Fruit fly (Drosophila melanogaster) whole organism, embryonic: ENCODE data around the gene Reg-2.

ENCODE experiments used
- Atf-2 ChIP-seq: fragments of 200-800 bp; sonication (Bioruptor generic); optimal IDR thresholded peaks from 2 replicates; lab custom pipeline; 2016; ENCODE audit warnings: missing biosample characterization, missing genetic modification characterization
- BtbVII ChIP-seq: fragments of 200-800 bp; sonication (Bioruptor generic); optimal IDR thresholded peaks from 3 replicates; lab custom pipeline; 2017; ENCODE audit warnings: missing biosample characterization, mild to moderate bottlenecking, missing genetic modification characterization
- CG1024 ChIP-seq: fragments of 200-800 bp; sonication (Bioruptor generic); IDR thresholded peaks from 2 replicates; pipeline ENCODE4 v1.3.6; 2022; ENCODE audit warnings: missing biosample characterization, missing genetic modification characterization
- CG10462 ChIP-seq: fragments of 200-800 bp; sonication (Bioruptor generic); optimal IDR thresholded peaks from 2 replicates; lab custom pipeline; 2016; ENCODE audit warnings: missing biosample characterization, missing genetic modification characterization
- CG11456 ChIP-seq: fragments of 200-800 bp; sonication (Bioruptor generic); IDR thresholded peaks from 3 replicates; pipeline ENCODE4 v1.3.6; 2022; ENCODE audit warnings: missing biosample characterization, missing genetic modification characterization
- CG12659 ChIP-seq: fragments of 200-800 bp; sonication (Bioruptor generic); optimal IDR thresholded peaks from 3 replicates; lab custom pipeline; 2017; ENCODE audit warnings: mild to moderate bottlenecking, missing biosample characterization, missing genetic modification reagents, missing genetic modification characterization
- CG13775 ChIP-seq: fragments of 200-800 bp; sonication (Bioruptor generic); optimal IDR thresholded peaks from 3 replicates; lab custom pipeline; 2017; ENCODE audit warnings: missing biosample characterization, mild to moderate bottlenecking, missing genetic modification characterization
- CG14050 ChIP-seq: fragments of 200-800 bp; sonication (Bioruptor generic); IDR thresholded peaks from 3 replicates; pipeline ENCODE4 v1.3.6; 2022; ENCODE audit warnings: missing biosample characterization, missing genetic modification characterization
- CG14667 ChIP-seq: fragments of 200-800 bp; sonication (Bioruptor generic); IDR thresholded peaks from 2 replicates; pipeline ENCODE4 v1.3.6; 2022; ENCODE audit warnings: missing biosample characterization, missing genetic modification characterization
- CG15011 ChIP-seq: fragments of 200-800 bp; sonication (Bioruptor generic); optimal IDR thresholded peaks from 3 replicates; lab custom pipeline; 2018; ENCODE audit warnings: missing biosample characterization, mild to moderate bottlenecking, missing genetic modification characterization
- CG1603 ChIP-seq: fragments of 200-800 bp; sonication (Bioruptor generic); optimal IDR thresholded peaks from 2 replicates; lab custom pipeline; 2019; ENCODE audit warnings: missing biosample characterization, mild to moderate bottlenecking, missing genetic modification characterization, moderate library complexity
- CG18011 ChIP-seq: fragments of 200-800 bp; sonication (Bioruptor generic); optimal IDR thresholded peaks from 2 replicates; lab custom pipeline; 2017; ENCODE audit warnings: missing biosample characterization, missing genetic modification characterization, mild to moderate bottlenecking, moderate library complexity, missing genotype
- CG1832 ChIP-seq: fragments of 200-800 bp; sonication (Bioruptor generic); optimal IDR thresholded peaks from 2 replicates; lab custom pipeline; 2017; ENCODE audit warnings: missing biosample characterization, mild to moderate bottlenecking, missing genetic modification characterization, inconsistent platforms
- CG18619 ChIP-seq: fragments of 200-800 bp; sonication (Bioruptor generic); optimal IDR thresholded peaks from 3 replicates; lab custom pipeline; 2017; ENCODE audit warnings: missing biosample characterization, mild to moderate bottlenecking, missing genetic modification characterization
- CG2889 ChIP-seq: fragments of 200-800 bp; sonication (Bioruptor generic); IDR thresholded peaks from 3 replicates; pipeline ENCODE4 v1.3.6; 2022; ENCODE audit warnings: missing biosample characterization, missing genetic modification characterization
- CG30431 ChIP-seq: fragments of 200-800 bp; sonication (Bioruptor generic); optimal IDR thresholded peaks from 2 replicates; lab custom pipeline; 2017; ENCODE audit warnings: missing biosample characterization, missing genetic modification characterization
- CG4282 ChIP-seq: fragments of 200-800 bp; sonication (Bioruptor generic); optimal IDR thresholded peaks from 2 replicates; lab custom pipeline; 2016; ENCODE audit warnings: missing biosample characterization, missing genetic modification characterization
- CG43689 ChIP-seq: fragments of 200-800 bp; sonication (Bioruptor generic); IDR thresholded peaks from 2 replicates; pipeline ENCODE4 v1.3.6; 2022; ENCODE audit warnings: missing biosample characterization, missing genetic modification characterization
- CG4730 ChIP-seq: fragments of 200-800 bp; sonication (Bioruptor generic); IDR thresholded peaks from 2 replicates; pipeline ENCODE4 v1.3.6; 2022; ENCODE audit warnings: missing biosample characterization, missing genetic modification characterization
- CG6175 ChIP-seq: fragments of 200-800 bp; sonication (Bioruptor generic); IDR thresholded peaks from 3 replicates; pipeline ENCODE4 v1.3.6; 2022; ENCODE audit warnings: missing biosample characterization, missing genetic modification characterization
- CG6689 ChIP-seq: fragments of 200-800 bp; sonication (Bioruptor generic); IDR thresholded peaks from 2 replicates; pipeline ENCODE4 v1.3.6; 2022; ENCODE audit warnings: missing biosample characterization, missing genetic modification characterization
- CG6765 ChIP-seq: fragments of 200-800 bp; sonication (Bioruptor generic); optimal IDR thresholded peaks from 3 replicates; lab custom pipeline; 2017; ENCODE audit warnings: missing biosample characterization, mild to moderate bottlenecking, missing genetic modification characterization
- CG8765 ChIP-seq: fragments of 200-800 bp; sonication (Bioruptor generic); IDR thresholded peaks from 2 replicates; pipeline ENCODE4 v1.3.6; 2022; ENCODE audit warnings: missing biosample characterization, missing genetic modification characterization
- Ets65A ChIP-seq: fragments of 200-800 bp; sonication (Bioruptor generic); peaks from one replicate; lab custom pipeline; 2016; ENCODE audit warnings: missing biosample characterization, missing genetic modification characterization
- Gug ChIP-seq: fragments of 200-800 bp; sonication (Bioruptor generic); IDR thresholded peaks from 4 replicates; pipeline ENCODE4 v1.3.6; 2022; ENCODE audit warnings: missing biosample characterization, missing genetic modification characterization
- Hsf ChIP-seq: fragments of 200-800 bp; sonication (Bioruptor generic); optimal IDR thresholded peaks from 3 replicates; lab custom pipeline; 2016; ENCODE audit warnings: missing biosample characterization, missing genetic modification characterization
- Lhr ChIP-seq: fragments of 200-800 bp; sonication (Bioruptor generic); optimal IDR thresholded peaks from 3 replicates; lab custom pipeline; 2017; ENCODE audit warnings: mild to moderate bottlenecking, missing biosample characterization, missing genetic modification reagents, missing genetic modification characterization
- NFAT ChIP-seq: fragments of 200-800 bp; sonication (Bioruptor generic); IDR thresholded peaks from 2 replicates; pipeline ENCODE4 v1.3.6; 2022; ENCODE audit warnings: missing biosample characterization, missing genetic modification characterization
- Nf-YA ChIP-seq: fragments of 200-800 bp; sonication (Bioruptor generic); IDR thresholded peaks from 2 replicates; pipeline ENCODE4 v1.3.6; 2022; ENCODE audit warnings: missing biosample characterization, missing genetic modification characterization
- Pdp1 ChIP-seq, 2 experiments: fragments of 200-800 bp; sonication (Bioruptor generic); optimal IDR thresholded peaks; 3 replicates each; lab custom pipeline; 2016; ENCODE audit warnings: missing biosample characterization in 2 of 2, missing genetic modification characterization in 2 of 2, mild to moderate bottlenecking in 1 of 2, moderate library complexity in 1 of 2
- bowl ChIP-seq: fragments of 200-800 bp; sonication (Bioruptor generic); IDR thresholded peaks from 2 replicates; pipeline ENCODE4 v1.3.6; 2022; ENCODE audit warnings: missing biosample characterization, missing genetic modification characterization
- cad ChIP-seq: fragments of >200 bp; optimal IDR thresholded peaks from 2 replicates; lab custom pipeline; 2017; ENCODE audit warnings: missing biosample characterization, missing genetic modification characterization
- chinmo ChIP-seq: fragments of 200-800 bp; sonication (Bioruptor generic); IDR thresholded peaks from 4 replicates; pipeline ENCODE4 v1.3.6; 2022; ENCODE audit warnings: missing biosample characterization, missing genetic modification characterization; ENCODE audit not compliant: partially characterized antibody
- chn ChIP-seq: fragments of 200-800 bp; sonication (Bioruptor generic); optimal IDR thresholded peaks from 2 replicates; lab custom pipeline; 2016; ENCODE audit warnings: missing biosample characterization, missing genetic modification characterization
- crol ChIP-seq: fragments of 200-800 bp; sonication (Bioruptor generic); IDR thresholded peaks from 2 replicates; pipeline ENCODE4 v1.3.6; 2022; ENCODE audit warnings: missing biosample characterization, missing genetic modification characterization
- dimm ChIP-seq: fragments of 200-800 bp; sonication (Bioruptor generic); IDR thresholded peaks from 2 replicates; pipeline ENCODE4 v1.3.6; 2022; ENCODE audit warnings: missing biosample characterization, missing genetic modification characterization
- dysf ChIP-seq: fragments of 200-800 bp; sonication (Bioruptor generic); IDR thresholded peaks from 3 replicates; pipeline ENCODE4 v1.3.6; 2022; ENCODE audit warnings: missing biosample characterization, missing genetic modification characterization
- ind ChIP-seq: fragments of 200-800 bp; sonication (Bioruptor generic); optimal IDR thresholded peaks from 3 replicates; lab custom pipeline; 2016; ENCODE audit warnings: missing biosample characterization, missing genetic modification characterization
- jumu ChIP-seq: fragments of 200-800 bp; sonication (Bioruptor generic); optimal IDR thresholded peaks from 3 replicates; lab custom pipeline; 2016; ENCODE audit warnings: missing biosample characterization, missing genetic modification characterization
- kay ChIP-seq: fragments of 200-800 bp; sonication (Bioruptor generic); optimal IDR thresholded peaks from 2 replicates; lab custom pipeline; 2016; ENCODE audit warnings: missing biosample characterization, missing genetic modification characterization
- knrl ChIP-seq: fragments of 200-800 bp; sonication (Bioruptor generic); IDR thresholded peaks from 3 replicates; pipeline ENCODE4 v1.3.6; 2022; ENCODE audit warnings: missing biosample characterization, missing genetic modification characterization; ENCODE audit not compliant: partially characterized antibody
- lmd ChIP-seq: fragments of 200-800 bp; sonication (Bioruptor generic); IDR thresholded peaks from 2 replicates; pipeline ENCODE4 v1.3.6; 2022; ENCODE audit warnings: missing biosample characterization, missing genetic modification characterization
- lov ChIP-seq, 2 experiments: fragments of 200-800 bp in 1 of 2; fragments of >200 bp in 1 of 2; sonication (Bioruptor generic) in 1 of 2; IDR thresholded peaks in 1 of 2; optimal IDR thresholded peaks in 1 of 2; 2 replicates in 1 of 2; 3 replicates in 1 of 2; pipeline versions ENCODE4 v1.3.6 to Lab custom; 2017 to 2022; ENCODE audit warnings: missing biosample characterization in 1 of 2, missing genetic modification characterization in 1 of 2
- peb ChIP-seq: fragments of 200-800 bp; sonication (Bioruptor generic); IDR thresholded peaks from 2 replicates; pipeline ENCODE4 v1.3.6; 2022; ENCODE audit warnings: missing biosample characterization, missing genetic modification characterization
- so ChIP-seq: fragments of 200-800 bp; sonication (Bioruptor generic); IDR thresholded peaks from 3 replicates; pipeline ENCODE4 v1.3.6; 2022; ENCODE audit warnings: missing biosample characterization, missing genetic modification characterization
- ssp ChIP-seq: fragments of 200-800 bp; sonication (Bioruptor generic); IDR thresholded peaks from 2 replicates; pipeline ENCODE4 v1.3.6; 2022; ENCODE audit warnings: missing biosample characterization, missing genetic modification characterization
- toy ChIP-seq: fragments of 200-800 bp; sonication (Bioruptor generic); IDR thresholded peaks from 2 replicates; pipeline ENCODE4 v1.3.6; 2022; ENCODE audit warnings: missing biosample characterization, missing genetic modification characterization
- unc-4 ChIP-seq: fragments of 200-800 bp; sonication (Bioruptor generic); IDR thresholded peaks from 2 replicates; pipeline ENCODE4 v1.3.6; 2022; ENCODE audit warnings: missing biosample characterization, missing genetic modification characterization; ENCODE audit not compliant: partially characterized antibody
- unpg ChIP-seq: fragments of 200-800 bp; sonication (Bioruptor generic); optimal IDR thresholded peaks from 3 replicates; lab custom pipeline; 2018; ENCODE audit warnings: missing biosample characterization, mild to moderate bottlenecking, missing genetic modification characterization, moderate library complexity
- wdn ChIP-seq: fragments of 200-800 bp; sonication (Bioruptor generic); IDR thresholded peaks from 2 replicates; pipeline ENCODE4 v1.3.6; 2022; ENCODE audit warnings: missing biosample characterization, missing genetic modification characterization

The Reg-2 gene

DNA sequence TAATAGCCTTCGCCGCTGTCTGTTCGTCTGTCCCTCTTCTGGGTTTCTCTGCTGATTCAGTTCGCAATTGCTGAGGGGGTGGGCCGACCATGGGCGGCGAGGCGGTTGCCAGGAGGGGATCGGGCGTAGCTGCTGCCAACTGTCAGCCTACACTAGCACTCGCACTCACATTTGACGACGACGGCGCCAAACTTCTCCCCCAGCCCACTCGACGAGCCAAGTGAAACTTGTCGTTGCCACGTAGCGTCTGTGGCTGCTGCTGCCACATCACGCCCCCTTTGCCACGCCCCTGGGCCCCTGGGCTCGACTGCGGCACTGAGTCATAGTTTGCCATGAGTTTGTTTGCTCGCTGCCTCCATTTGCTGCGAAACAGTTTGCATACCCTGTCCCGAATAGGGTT is 49.1 kb downstream of the Reg-2 start (continued):
- TF ChIP-seq Ets65A: peak; percentile 7
- TF ChIP-seq CG14050 (GFP tag; lab: Robert Waterston, UW): peak; percentile 39; the same call in 1 of the 3 replicates
- TF ChIP-seq CG2889 (GFP tag; lab: Robert Waterston, UW): peak; percentile 60; the same call in 1 of the 3 replicates
- TF ChIP-seq CG1024 (GFP tag; lab: Robert Waterston, UW): 0 out of 2 replicates have a peak, but pooled peaks have one; percentile 30
- TF ChIP-seq CG18619 (GFP tag; lab: Kevin White, UChicago): peak; percentile 35
- TF ChIP-seq cad: no peak
- peak; percentile 13 for TF ChIP-seq CG13775 (GFP tag; lab: Kevin White, UChicago)
- TF ChIP-seq lmd (GFP tag; lab: Robert Waterston, UW): peak; percentile 76
- no peak for TF ChIP-seq CG15011 (GFP tag; lab: Kevin White, UChicago)
- no peak for TF ChIP-seq lov (optimal IDR thresholded peaks at IDR 0.05; lab: Kevin White, UChicago)
- TF ChIP-seq lov (GFP tag; IDR thresholded peaks at IDR 0.05; lab: Robert Waterston, UW): 0 out of 3 replicates have a peak, but pooled peaks have one; percentile 26
- TF ChIP-seq Pdp1 (GFP tag; optimal IDR thresholded peaks at IDR 0.05; lab: Kevin White, UChicago): peak in 1 of 2 experiments; percentile 24
- TF ChIP-seq dysf (GFP tag; lab: Robert Waterston, UW): peak; percentile 81
- TF ChIP-seq unc-4: no peak
- peak; percentile 28 for TF ChIP-seq BtbVII (GFP tag; lab: Kevin White, UChicago)
- peak; percentile 39 for TF ChIP-seq CG12659 (GFP tag; lab: Kevin White, UChicago)
- peak; percentile 82 for TF ChIP-seq CG6175 (GFP tag; lab: Robert Waterston, UW)
- TF ChIP-seq CG8765 (GFP tag; lab: Robert Waterston, UW): peak; percentile 42; the same call in 1 of the 2 replicates
- TF ChIP-seq Nf-YA (GFP tag; lab: Robert Waterston, UW): 0 out of 2 replicates have a peak, but pooled peaks have one; percentile 49
- peak; percentile 47; the same call in 1 of the 2 replicates for TF ChIP-seq ssp (GFP tag; lab: Robert Waterston, UW)
- peak; percentile 83 for TF ChIP-seq wdn (GFP tag; lab: Robert Waterston, UW)
- TF ChIP-seq CG1603 (tag; lab: Kevin White, UChicago): peak; percentile 54
- TF ChIP-seq Lhr: no peak
- 0 out of 2 replicates have a peak, but pooled peaks have one; percentile 16 for TF ChIP-seq dimm (GFP tag; lab: Robert Waterston, UW)
- TF ChIP-seq CG43689: no peak
- no peak for TF ChIP-seq knrl (GFP tag; lab: Robert Waterston, UW)
- peak; percentile 44; the same call in 1 of the 2 replicates for TF ChIP-seq crol
- TF ChIP-seq CG30431: peak; percentile 24
- no peak for TF ChIP-seq Atf-2 (GFP tag; lab: Kevin White, UChicago)
- TF ChIP-seq Hsf (GFP tag; lab: Kevin White, UChicago): peak; percentile 25
- TF ChIP-seq toy: peak; percentile 42; the same call in 1 of the 2 replicates
- TF ChIP-seq kay (GFP tag; lab: Kevin White, UChicago): peak; percentile 18
- no peak for TF ChIP-seq CG4282 (GFP tag; lab: Kevin White, UChicago)
- peak; percentile 10 for TF ChIP-seq CG18011 (GFP tag; lab: Kevin White, UChicago)
- TF ChIP-seq unpg (GFP tag; lab: Kevin White, UChicago): peak; percentile 31
- peak; percentile 72; the same call in 2 of the 3 replicates for TF ChIP-seq so (GFP tag; lab: Robert Waterston, UW)
- TF ChIP-seq CG10462 (GFP tag; lab: Kevin White, UChicago): no peak
- TF ChIP-seq CG14667 (GFP tag; lab: Robert Waterston, UW): peak; percentile 35; the same call in 1 of the 2 replicates
- peak; percentile 56; the same call in 3 of the 4 replicates for TF ChIP-seq Gug (GFP tag; lab: Robert Waterston, UW)
- TF ChIP-seq chinmo (GFP tag; lab: Robert Waterston, UW): 0 out of 4 replicates have a peak, but pooled peaks have one; percentile 63
- peak; percentile 43; the same call in 1 of the 2 replicates for TF ChIP-seq bowl (GFP tag; lab: Robert Waterston, UW)
- TF ChIP-seq CG4730 (GFP tag; lab: Robert Waterston, UW): peak; percentile 45
- peak; percentile 60 for TF ChIP-seq ind
- peak; percentile 31 for TF ChIP-seq jumu (GFP tag; lab: Kevin White, UChicago)
- peak; percentile 46; the same call in 1 of the 2 replicates for TF ChIP-seq NFAT (GFP tag; lab: Robert Waterston, UW)
- peak; percentile 32; the same call in 1 of the 2 replicates for TF ChIP-seq peb (GFP tag; lab: Robert Waterston, UW)
- TF ChIP-seq CG1832 (GFP tag; lab: Kevin White, UChicago): no peak
- TF ChIP-seq CG6689 (GFP tag; lab: Robert Waterston, UW): peak; percentile 61; the same call in 1 of the 2 replicates
- peak; percentile 76; the same call in 2 of the 3 replicates for TF ChIP-seq CG11456 (GFP tag; lab: Robert Waterston, UW)
- peak; percentile 32 for TF ChIP-seq CG6765
- TF ChIP-seq chn (GFP tag; lab: Kevin White, UChicago): no peak
